Worm (Caenorhabditis elegans): ENCODE data around the gene C46C11.3.

C46C11.3 gene

ce11 chrX:4626891-4627290 lies 4.8 kb downstream of the C46C11.3 start:
- TF ChIP-seq ceh-9 (tag; optimal IDR thresholded peaks at IDR 0.05): no peak
- no peak for TF ChIP-seq egl-27 (tag; optimal IDR thresholded peaks at IDR 0.05)
- no peak for TF ChIP-seq nhr-237 (tag; optimal IDR thresholded peaks at IDR 0.05)
- TF ChIP-seq egl-5 (tag; optimal IDR thresholded peaks at IDR 0.05): no peak
- no peak for TF ChIP-seq snpc-4 (tag; optimal IDR thresholded peaks at IDR 0.05)
- TF ChIP-seq ceh-16 (tag; optimal IDR thresholded peaks at IDR 0.05): no peak
- TF ChIP-seq pqm-1 (tag; optimal IDR thresholded peaks at IDR 0.05): no peak
- TF ChIP-seq hmg-11 (tag; optimal IDR thresholded peaks at IDR 0.05): no peak

DNA sequence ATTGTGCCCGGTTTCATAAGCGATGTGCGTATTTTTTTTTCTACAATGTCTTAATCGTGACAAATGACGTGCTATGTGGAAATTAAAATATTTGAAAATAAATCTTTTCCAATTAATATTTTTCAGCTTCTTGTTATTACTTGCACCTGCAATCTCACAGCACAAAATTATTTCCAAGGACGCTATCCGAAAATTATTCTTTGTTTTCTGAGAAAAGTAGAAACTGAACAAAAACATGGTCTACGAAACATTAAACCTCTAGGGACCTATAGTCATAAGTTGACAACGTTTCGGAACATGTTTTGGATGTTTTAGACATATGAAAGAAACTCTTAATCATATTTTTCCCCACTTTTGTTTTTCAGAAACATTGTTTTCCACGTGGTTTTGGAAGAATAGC lies 6.2 kb downstream of the C46C11.3 start:
- TF ChIP-seq egl-27 (tag; optimal IDR thresholded peaks at IDR 0.05) (no peak), mml-1 (tag; optimal IDR thresholded peaks at IDR 0.05) (no peak), ceh-16 (tag; optimal IDR thresholded peaks at IDR 0.05) (no peak), fkh-2 (tag; optimal IDR thresholded peaks at IDR 0.05) (no peak)

ce11 chrX:4628817-4629575 lies 6.9 kb downstream of the C46C11.3 start:
- TF ChIP-seq fos-1 (tag; optimal IDR thresholded peaks at IDR 0.05) (no peak), egl-5 (tag; optimal IDR thresholded peaks at IDR 0.05) (peak; percentile 87), hmg-11 (tag; optimal IDR thresholded peaks at IDR 0.05) (no peak), elt-1 (tag; optimal IDR thresholded peaks at IDR 0.05) (no peak)

DNA sequence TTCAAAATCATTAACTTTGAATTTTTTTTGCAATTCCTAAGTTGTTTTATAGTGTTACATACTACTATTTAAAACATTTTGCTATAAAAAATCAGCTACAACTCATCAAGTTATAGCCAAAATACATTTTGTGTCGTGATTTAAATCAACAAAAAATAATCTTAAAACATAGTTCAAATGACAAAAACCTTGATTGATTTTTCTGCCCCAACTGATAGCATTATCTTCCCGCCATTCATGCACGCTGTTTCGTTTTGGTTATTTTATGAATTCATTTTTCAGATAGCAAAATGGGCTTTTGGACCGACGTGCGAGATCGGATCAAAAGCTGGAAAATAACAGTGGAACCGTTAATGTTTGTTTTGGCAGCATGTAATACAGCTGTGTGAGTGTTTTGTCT lies 10.0 kb downstream of the C46C11.3 start, which contains the start of gene slcr-46.1:
TSS of gene slcr-46.1 (plus strand) at position 274 of the 400 bp plus-strand sequence.
- TF ChIP-seq nhr-67 (tag; optimal IDR thresholded peaks at IDR 0.05): no peak
- TF ChIP-seq unc-39 (tag; optimal IDR thresholded peaks at IDR 0.05): no peak
- no peak for TF ChIP-seq elt-3 (tag; optimal IDR thresholded peaks at IDR 0.05)
- no peak for TF ChIP-seq nhr-28 (tag; optimal IDR thresholded peaks at IDR 0.05)
- TF ChIP-seq ceh-28 (tag; optimal IDR thresholded peaks at IDR 0.05): no peak
- TF ChIP-seq nhr-237 (tag; optimal IDR thresholded peaks at IDR 0.05): no peak
- TF ChIP-seq lsy-12 (tag; optimal IDR thresholded peaks at IDR 0.05): no peak
- TF ChIP-seq elt-1 (tag; optimal IDR thresholded peaks at IDR 0.05): no peak
- TF ChIP-seq mdl-1 (tag; optimal IDR thresholded peaks at IDR 0.05): no peak
- TF ChIP-seq mml-1 (tag; optimal IDR thresholded peaks at IDR 0.05): no peak
- TF ChIP-seq snpc-4 (tag; optimal IDR thresholded peaks at IDR 0.05): no peak
- peak; percentile 56 for TF ChIP-seq elt-2 (tag; optimal IDR thresholded peaks at IDR 0.05)
- TF ChIP-seq ceh-82 (tag; optimal IDR thresholded peaks at IDR 0.05): no peak
- no peak for TF ChIP-seq lin-15B (tag; optimal IDR thresholded peaks at IDR 0.05)
- peak; percentile 38 for TF ChIP-seq pqm-1 (tag; optimal IDR thresholded peaks at IDR 0.05)
- no peak for TF ChIP-seq hmg-11 (tag; optimal IDR thresholded peaks at IDR 0.05)

DNA sequence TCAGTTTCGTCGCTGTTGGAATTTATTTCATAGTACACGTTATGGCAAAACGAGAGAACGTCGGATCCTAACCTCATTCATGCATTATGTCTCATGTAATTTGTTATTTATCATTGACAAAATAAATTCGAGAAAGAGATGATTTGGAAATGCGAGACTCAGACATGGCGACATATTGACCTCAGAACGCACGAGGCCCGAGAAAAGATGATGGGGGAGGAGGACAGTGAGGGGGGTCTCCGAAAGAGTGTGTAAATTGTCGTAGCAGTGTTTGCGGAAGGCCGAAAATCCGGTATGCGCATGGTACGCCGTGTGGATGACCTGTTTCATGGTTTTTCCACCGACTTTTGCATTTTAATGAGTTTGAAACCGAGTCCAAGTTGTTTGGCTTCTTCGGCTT lies 13.5 kb downstream of the C46C11.3 start:
- TF ChIP-seq unc-62 (GFP tag; optimal IDR thresholded peaks at IDR 0.05) (no peak), nhr-237 (tag; optimal IDR thresholded peaks at IDR 0.05) (no peak), fos-1 (tag; optimal IDR thresholded peaks at IDR 0.05) (no peak), unc-39 (tag; optimal IDR thresholded peaks at IDR 0.05) (no peak), lsy-12 (tag; optimal IDR thresholded peaks at IDR 0.05) (no peak), skn-1 (tag; optimal IDR thresholded peaks at IDR 0.05) (no peak), R02D3.7 (tag; optimal IDR thresholded peaks at IDR 0.05) (no peak), egl-5 (tag; optimal IDR thresholded peaks at IDR 0.05) (peak; percentile 38), pha-4 (tag; optimal IDR thresholded peaks at IDR 0.05) (peak; percentile 56), mdl-1 (tag; optimal IDR thresholded peaks at IDR 0.05) (no peak), aly-2 (tag; optimal IDR thresholded peaks at IDR 0.05) (no peak), ztf-11 (tag; optimal IDR thresholded peaks at IDR 0.05) (no peak), elt-1 (tag; optimal IDR thresholded peaks at IDR 0.05) (no peak), nhr-67 (tag; optimal IDR thresholded peaks at IDR 0.05) (no peak), nhr-25 (tag; optimal IDR thresholded peaks at IDR 0.05) (peak; percentile 61), sea-2 (GFP tag; optimal IDR thresholded peaks at IDR 0.05) (no peak), nhr-77 (tag; optimal IDR thresholded peaks at IDR 0.05) (no peak), ceh-9 (tag; optimal IDR thresholded peaks at IDR 0.05) (no peak), nhr-23 (tag; optimal IDR thresholded peaks at IDR 0.05) (peak; percentile 80), mml-1 (tag; optimal IDR thresholded peaks at IDR 0.05) (no peak), ZK546.5 (tag; optimal IDR thresholded peaks at IDR 0.05) (no peak), hmg-11 (tag; optimal IDR thresholded peaks at IDR 0.05) (peak; percentile 55), tbx-2 (tag; optimal IDR thresholded peaks at IDR 0.05) (peak; percentile 11), snpc-4 (tag; optimal IDR thresholded peaks at IDR 0.05) (no peak), jun-1 (tag; optimal IDR thresholded peaks at IDR 0.05) (no peak), lin-39 (tag; optimal IDR thresholded peaks at IDR 0.05) (no peak), ama-1 (optimal IDR thresholded peaks at IDR 0.05) (no peak), eor-1 (tag; optimal IDR thresholded peaks at IDR 0.05) (no peak), nfya-1 (tag; optimal IDR thresholded peaks at IDR 0.05; ENCODE audit: insufficient read depth) (peak; percentile 52), fkh-10 (GFP tag; optimal IDR thresholded peaks at IDR 0.05) (no peak), nhr-28 (tag; optimal IDR thresholded peaks at IDR 0.05) (no peak), daf-12 (tag; optimal IDR thresholded peaks at IDR 0.05) (no peak), nhr-76 (tag; optimal IDR thresholded peaks at IDR 0.05) (no peak), zag-1 (tag; optimal IDR thresholded peaks at IDR 0.05) (no peak)

All from whole organism, L3 larva.